Worm (Caenorhabditis elegans) whole organism, L4 larva: ENCODE data around the gene nspg-5.

Source experiments
- F10B5.3 ChIP-seq: sonication (generic microtip); optimal IDR thresholded peaks from 2 replicates; lab custom pipeline; 2016; ENCODE audit warnings: mild to moderate bottlenecking, missing genetic modification characterization, missing compliant biosample characterization
- F49E8.2 ChIP-seq: sonication (generic microtip); optimal IDR thresholded peaks from 2 replicates; lab custom pipeline; 2016; ENCODE audit warnings: missing compliant biosample characterization, mild to moderate bottlenecking, missing genetic modification characterization, borderline replicate concordance
- R02D3.7 ChIP-seq: fragments of 150-350 bp; sonication (generic microtip); optimal IDR thresholded peaks from 3 replicates; lab custom pipeline; 2014; ENCODE audit warnings: missing biosample characterization, missing genetic modification characterization
- Y75B8A.6 ChIP-seq: fragments of 200-800 bp; sonication (Bioruptor generic); IDR thresholded peaks from 2 replicates; pipeline ENCODE4 v1.3.6; 2022; ENCODE audit warnings: missing genetic modification reagents, missing genetic modification characterization, missing compliant biosample characterization
- aha-1 ChIP-seq: fragments of 150-350 bp; peaks from one replicate; lab custom pipeline; 2014; ENCODE audit warnings: missing biosample characterization, missing genetic modification characterization
- attf-4 ChIP-seq: sonication (generic microtip); optimal IDR thresholded peaks from 3 replicates; lab custom pipeline; 2017; ENCODE audit warnings: missing biosample characterization, missing genetic modification characterization
- ceh-62 ChIP-seq: sonication (generic microtip); optimal IDR thresholded peaks from 2 replicates; lab custom pipeline; 2017; ENCODE audit warnings: missing biosample characterization, missing genetic modification characterization
- ctbp-1 ChIP-seq: fragments of 200-800 bp; sonication (Bioruptor generic); IDR thresholded peaks from 2 replicates; pipeline ENCODE4 v1.3.6; 2022; ENCODE audit warnings: missing genetic modification reagents, missing genetic modification characterization, missing compliant biosample characterization
- daf-16 ChIP-seq, 3 experiments: sonication (generic microtip); optimal IDR thresholded peaks; 2 replicates each; lab custom pipeline; 2016 to 2017; ENCODE audit warnings: missing genetic modification characterization in 3 of 3, missing genetic modification reagents in 3 of 3, mild to moderate bottlenecking in 2 of 3, missing compliant biosample characterization in 2 of 3, missing biosample characterization in 1 of 3, moderate library complexity in 1 of 3
- egl-27 ChIP-seq: sonication (generic microtip); optimal IDR thresholded peaks from 3 replicates; lab custom pipeline; 2017; ENCODE audit warnings: missing biosample characterization, missing genetic modification reagents, missing genetic modification characterization
- egl-43 ChIP-seq: fragments of 200-800 bp; sonication (Bioruptor generic); IDR thresholded peaks from 2 replicates; pipeline ENCODE4 v1.3.6; 2022; ENCODE audit warnings: missing genetic modification reagents, missing genetic modification characterization, missing compliant biosample characterization
- fkh-10 ChIP-seq: fragments of 150-350 bp; optimal IDR thresholded peaks from 2 replicates; lab custom pipeline; 2014; ENCODE audit warnings: missing biosample characterization, missing genetic modification reagents, missing genetic modification characterization
- hif-1 ChIP-seq, 2 experiments: sonication (generic microtip); optimal IDR thresholded peaks; 2 replicates each; lab custom pipeline; 2016 to 2017; ENCODE audit warnings: missing compliant biosample characterization in 2 of 2, missing genetic modification characterization in 2 of 2, missing genetic modification reagents in 2 of 2, missing genotype in 2 of 2, mild to moderate bottlenecking in 1 of 2
- hlh-30 ChIP-seq: sonication (generic microtip); optimal IDR thresholded peaks from 2 replicates; lab custom pipeline; 2017; ENCODE audit warnings: antibody characterized with exemption, mild to moderate bottlenecking, missing genetic modification characterization, missing compliant biosample characterization; ENCODE audit not compliant: insufficient read depth
- hmg-1.1 ChIP-seq: fragments of 200-800 bp; sonication (Bioruptor generic); IDR thresholded peaks from 2 replicates; pipeline ENCODE4 v1.3.6; 2022; ENCODE audit warnings: missing genetic modification reagents, missing genetic modification characterization, missing compliant biosample characterization
- lim-7 ChIP-seq: fragments of 200-800 bp; sonication (Bioruptor generic); IDR thresholded peaks from 2 replicates; pipeline ENCODE4 v1.3.6; 2022; ENCODE audit warnings: missing genetic modification characterization, missing compliant biosample characterization
- lin-29 ChIP-seq: fragments of 200-800 bp; sonication (Bioruptor generic); IDR thresholded peaks from 2 replicates; pipeline ENCODE4 v1.3.6; 2022; ENCODE audit warnings: missing genetic modification reagents, missing genetic modification characterization, missing compliant biosample characterization
- lin-38 ChIP-seq: fragments of 200-800 bp; sonication (Bioruptor generic); IDR thresholded peaks from 2 replicates; pipeline ENCODE4 v1.3.6; 2022; ENCODE audit warnings: missing genetic modification reagents, missing genetic modification characterization, missing compliant biosample characterization
- lsy-2 ChIP-seq, 2 experiments: fragments of 150-350 bp in 1 of 2; sonication (generic microtip) in 1 of 2; optimal IDR thresholded peaks; 2 replicates each; lab custom pipeline; 2014 to 2017; ENCODE audit warnings: missing biosample characterization in 2 of 2, missing genetic modification characterization in 2 of 2
- madf-5 ChIP-seq, 2 experiments: fragments of 200-800 bp; sonication (Bioruptor generic); IDR thresholded peaks; 2 replicates each; pipeline ENCODE4 v1.3.6; 2022; ENCODE audit warnings: missing compliant biosample characterization in 2 of 2, missing genetic modification characterization in 2 of 2
- mes-2 ChIP-seq: sonication (generic microtip); optimal IDR thresholded peaks from 2 replicates; lab custom pipeline; 2016; ENCODE audit warnings: missing genotype, mild to moderate bottlenecking, missing genetic modification characterization, missing compliant biosample characterization; ENCODE audit not compliant: poor library complexity, severe bottlenecking
- mxl-3 ChIP-seq: fragments of 200-800 bp; sonication (Bioruptor generic); optimal IDR thresholded peaks from 2 replicates; lab custom pipeline; 2018; ENCODE audit warnings: mild to moderate bottlenecking, missing genetic modification characterization, missing compliant biosample characterization
- nhr-111 ChIP-seq: fragments of 200-800 bp; sonication (Bioruptor generic); optimal IDR thresholded peaks from 2 replicates; lab custom pipeline; 2018; ENCODE audit warnings: mild to moderate bottlenecking, missing genetic modification characterization, missing compliant biosample characterization
- nhr-28 ChIP-seq: fragments of 150-350 bp; optimal IDR thresholded peaks from 2 replicates; lab custom pipeline; 2014; ENCODE audit warnings: missing biosample characterization, missing genetic modification characterization
- php-3 ChIP-seq: fragments of 200-800 bp; sonication (Bioruptor generic); IDR thresholded peaks from 2 replicates; pipeline ENCODE4 v1.3.6; 2022; ENCODE audit warnings: missing genetic modification reagents, missing genetic modification characterization, missing compliant biosample characterization
- sdz-12 ChIP-seq: fragments of 200-800 bp; sonication (Bioruptor generic); optimal IDR thresholded peaks from 2 replicates; lab custom pipeline; 2018; ENCODE audit warnings: mild to moderate bottlenecking, missing genetic modification characterization, missing compliant biosample characterization
- unc-62 ChIP-seq, 3 experiments: fragments of 150-350 bp in 1 of 3; sonication (generic microtip); optimal IDR thresholded peaks in 2 of 3; peaks in 1 of 3; 1 replicate in 1 of 3; 2 replicates in 2 of 3; lab custom pipeline; 2014 to 2017; ENCODE audit warnings: missing biosample characterization in 3 of 3, missing genetic modification characterization in 3 of 3, missing genetic modification reagents in 3 of 3, missing genotype in 1 of 3
- zag-1 ChIP-seq: fragments of 150-350 bp; optimal IDR thresholded peaks from 2 replicates; lab custom pipeline; 2014; ENCODE audit warnings: missing biosample characterization, missing genetic modification characterization
- zfp-3 ChIP-seq: fragments of 200-800 bp; sonication (Bioruptor generic); conservative IDR thresholded peaks from 2 replicates; pipeline ENCODE4 v1.3.6; 2022; ENCODE audit warnings: missing genetic modification reagents, missing genetic modification characterization, missing compliant biosample characterization
- zip-2 ChIP-seq: fragments of 150-350 bp; optimal IDR thresholded peaks from 2 replicates; lab custom pipeline; 2014; ENCODE audit warnings: missing biosample characterization, missing genetic modification characterization

Gene nspg-5

ce11 chrX:2981715-2982114 lies at the start of gene nspg-5:
nspg-5 (plus strand) TSS chrX:2982015.
- peak; percentile 57 for TF ChIP-seq aha-1 (tag; lab: Kevin White, UChicago)
- TF ChIP-seq nhr-28, result no peak

- TF ChIP-seq lin-29 (GFP tag; lab: Robert Waterston, UW) (no peak), Y75B8A.6 (GFP tag; lab: Robert Waterston, UW) (0 out of 2 replicates have a peak, but pooled peaks have one; percentile 23)
Observed at ce11 chrX:2933061-2933460, 48.8 kb upstream of the nspg-5 start, which contains the start of gene fard-1. fard-1 (plus strand) TSS chrX:2933361.

- TF ChIP-seq ctbp-1 (GFP tag; lab: Robert Waterston, UW) (peak; percentile 34; the same call in 1 of the 2 replicates), hif-1 (tag; optimal IDR thresholded peaks at IDR 0.05; lab: Kevin White, UChicago) (peak in 1 of 2 experiments; percentile 97), fkh-10 (GFP tag; lab: Kevin White, UChicago) (peak; percentile 24), zfp-3 (GFP tag; lab: Robert Waterston, UW) (no peak), madf-5 (GFP tag; IDR thresholded peaks at IDR 0.05; lab: Robert Waterston, UW) (no peak), aha-1 (tag; lab: Kevin White, UChicago) (peak; percentile 99), lsy-2 (tag; optimal IDR thresholded peaks at IDR 0.05; lab: Kevin White, UChicago) (peak in 1 of 2 experiments; percentile 35), ceh-62 (tag; lab: Kevin White, UChicago) (no peak), attf-4 (tag; lab: Kevin White, UChicago) (no peak), F10B5.3 (tag; lab: Kevin White, UChicago) (no peak), F49E8.2 (tag; lab: Kevin White, UChicago) (no peak), sdz-12 (GFP tag; lab: Kevin White, UChicago) (no peak), hlh-30 (tag; lab: Kevin White, UChicago) (no peak), unc-62 (GFP tag; optimal IDR thresholded peaks at IDR 0.05 in 1 of 2; lab: Kevin White, UChicago) (peak in 1 of 2 experiments; percentile 79), unc-62 (tag; optimal IDR thresholded peaks at IDR 0.05; lab: Kevin White, UChicago) (no peak), hmg-1.1 (0 out of 2 replicates have a peak, but pooled peaks have one; percentile 23), nhr-111 (GFP tag; lab: Kevin White, UChicago) (no peak), R02D3.7 (no peak), lim-7 (GFP tag; lab: Robert Waterston, UW) (no peak), daf-16 (GFP tag; optimal IDR thresholded peaks at IDR 0.05; lab: Kevin White, UChicago) (peak in 1 of 2 experiments; percentile 0), daf-16 (tag; optimal IDR thresholded peaks at IDR 0.05; lab: Kevin White, UChicago) (no peak), mes-2 (tag; lab: Kevin White, UChicago) (no peak)
Observed at ce11 chrX:2939085-2939484, 42.7 kb upstream of the nspg-5 start.

ce11 chrX:2939526-2939925 lies 42.3 kb upstream of the nspg-5 start:
- peak; percentile 17 for TF ChIP-seq mes-2 (tag; lab: Kevin White, UChicago)
- no peak for TF ChIP-seq zag-1 (tag; lab: Kevin White, UChicago)
- TF ChIP-seq hlh-30 (tag; lab: Kevin White, UChicago), result peak; percentile 35
- TF ChIP-seq daf-16 (GFP tag; optimal IDR thresholded peaks at IDR 0.05; lab: Kevin White, UChicago), result no peak
- TF ChIP-seq daf-16 (tag; optimal IDR thresholded peaks at IDR 0.05; lab: Kevin White, UChicago), result peak; percentile 56
- TF ChIP-seq php-3 (GFP tag; lab: Robert Waterston, UW), result no peak
- TF ChIP-seq unc-62 (GFP tag; optimal IDR thresholded peaks at IDR 0.05 in 1 of 2; lab: Kevin White, UChicago), result peak in 1 of 2 experiments; percentile 51
- TF ChIP-seq unc-62 (tag; optimal IDR thresholded peaks at IDR 0.05; lab: Kevin White, UChicago), result no peak

- TF ChIP-seq php-3 (GFP tag; lab: Robert Waterston, UW) (no peak), egl-27 (tag; lab: Kevin White, UChicago) (no peak), zip-2 (no peak), egl-43 (GFP tag; lab: Robert Waterston, UW) (no peak), lin-38 (GFP tag; lab: Robert Waterston, UW) (no peak), mxl-3 (GFP tag; lab: Kevin White, UChicago) (no peak), Y75B8A.6 (GFP tag; lab: Robert Waterston, UW) (no peak)
Observed at ce11 chrX:2940572-2940971, 41.2 kb upstream of the nspg-5 start, which contains the start of gene pfk-1.1. pfk-1.1 (plus strand) TSS chrX:2940872.
